Worm (Caenorhabditis elegans) whole organism, L1 larva: Measurements from ENCODE around the gene pygl-1.
A peak's percentile ranks its signal among the peaks of the same experiment; 100 is the strongest.

Source experiments
- C34B4.2 ChIP-seq: sonication (generic microtip); optimal IDR thresholded peaks from 2 replicates; lab custom pipeline; 2017; ENCODE audit warnings: mild to moderate bottlenecking, missing genetic modification characterization, missing compliant biosample characterization
- F16B12.6 ChIP-seq: fragments of 150-350 bp; optimal IDR thresholded peaks from 2 replicates; lab custom pipeline; 2014; ENCODE audit warnings: missing biosample characterization, missing genetic modification characterization
- Y116A8C.19 ChIP-seq: sonication (generic microtip); optimal IDR thresholded peaks from 2 replicates; lab custom pipeline; 2016; ENCODE audit warnings: missing compliant biosample characterization, missing genetic modification characterization, borderline replicate concordance
- aha-1 ChIP-seq: fragments of 150-350 bp; optimal IDR thresholded peaks from 2 replicates; lab custom pipeline; 2014; ENCODE audit warnings: missing biosample characterization, missing genetic modification characterization
- alr-1 ChIP-seq: fragments of 200-800 bp; sonication (Bioruptor generic); optimal IDR thresholded peaks from 2 replicates; lab custom pipeline; 2018; ENCODE audit warnings: borderline replicate concordance, mild to moderate bottlenecking, missing genetic modification characterization, missing compliant biosample characterization
- aly-2 ChIP-seq: fragments of 150-350 bp; optimal IDR thresholded peaks from 2 replicates; lab custom pipeline; 2014; ENCODE audit warnings: missing biosample characterization, missing genetic modification characterization
- blmp-1 ChIP-seq: fragments of 150-350 bp; optimal IDR thresholded peaks from 2 replicates; lab custom pipeline; 2014; ENCODE audit warnings: missing biosample characterization, missing genetic modification characterization
- ceh-88 ChIP-seq: fragments of 200-800 bp; sonication (Bioruptor generic); IDR thresholded peaks from 2 replicates; pipeline ENCODE4 v1.3.6; 2022; ENCODE audit warnings: missing genetic modification characterization, missing compliant biosample characterization
- dpl-1 ChIP-seq, 3 experiments: fragments of 150-350 bp in 2 of 3; sonication (generic microtip) in 1 of 3; optimal IDR thresholded peaks; 2 replicates each; lab custom pipeline; 2014 to 2017; ENCODE audit warnings: missing biosample characterization in 3 of 3, missing genetic modification characterization in 3 of 3, missing genetic modification reagents in 3 of 3
- dsc-1 ChIP-seq: sonication (generic microtip); optimal IDR thresholded peaks from 2 replicates; lab custom pipeline; 2016; ENCODE audit warnings: mild to moderate bottlenecking, missing genetic modification characterization, missing compliant biosample characterization
- efl-1 ChIP-seq, 4 experiments: fragments of 150-350 bp; optimal IDR thresholded peaks in 3 of 4; peaks in 1 of 4; 1 replicate in 1 of 4; 2 replicates in 3 of 4; lab custom pipeline; 2014; ENCODE audit warnings: missing biosample characterization in 2 of 4, missing genetic modification characterization in 2 of 4, missing genetic modification reagents in 2 of 4
- efl-3 ChIP-seq: fragments of 200-800 bp; sonication (Bioruptor generic); optimal IDR thresholded peaks from 2 replicates; lab custom pipeline; 2018; ENCODE audit warnings: mild to moderate bottlenecking, missing genetic modification characterization, missing compliant biosample characterization
- egl-27 ChIP-seq, 2 experiments: fragments of 150-350 bp in 1 of 2; sonication (generic microtip); optimal IDR thresholded peaks; 3 replicates each; lab custom pipeline; 2017 to 2018; ENCODE audit warnings: missing biosample characterization in 2 of 2, missing genetic modification characterization in 2 of 2, missing genetic modification reagents in 2 of 2
- elt-2 ChIP-seq: sonication (generic microtip); optimal IDR thresholded peaks from 2 replicates; lab custom pipeline; 2016; ENCODE audit warnings: missing genetic modification characterization, mild to moderate bottlenecking, inconsistent platforms, missing compliant biosample characterization, missing genetic modification reagents
- elt-3 ChIP-seq, 6 experiments: fragments of 150-350 bp in 1 of 6; sonication (generic microtip); optimal IDR thresholded peaks; 2 replicates each; lab custom pipeline; 2017 to 2018; ENCODE audit warnings: missing biosample characterization in 6 of 6, missing genetic modification characterization in 6 of 6, inconsistent platforms in 1 of 6
- ets-5 ChIP-seq: fragments of 200-800 bp; sonication (Bioruptor generic); IDR thresholded peaks from 2 replicates; pipeline ENCODE4 v1.3.6; 2022; ENCODE audit warnings: missing genetic modification characterization, missing compliant biosample characterization
- fkh-10 ChIP-seq: sonication (generic microtip); optimal IDR thresholded peaks from 2 replicates; lab custom pipeline; 2017; ENCODE audit warnings: missing biosample characterization, missing genetic modification reagents, missing genetic modification characterization
- fkh-8 ChIP-seq: sonication (generic microtip); optimal IDR thresholded peaks from 2 replicates; lab custom pipeline; 2016; ENCODE audit warnings: mild to moderate bottlenecking, missing genetic modification characterization, missing compliant biosample characterization
- grh-1 ChIP-seq: fragments of 200-800 bp; sonication (Bioruptor generic); IDR thresholded peaks from 2 replicates; pipeline ENCODE4 v1.3.6; 2022; ENCODE audit warnings: missing genetic modification reagents, missing genetic modification characterization, missing compliant biosample characterization
- hlh-17 ChIP-seq: fragments of 200-800 bp; sonication (Bioruptor generic); optimal IDR thresholded peaks from 2 replicates; lab custom pipeline; 2018; ENCODE audit warnings: missing genetic modification characterization, mild to moderate bottlenecking, missing compliant biosample characterization, moderate library complexity, borderline replicate concordance
- hlh-4 ChIP-seq: sonication (generic microtip); optimal IDR thresholded peaks from 2 replicates; lab custom pipeline; 2016; ENCODE audit warnings: mild to moderate bottlenecking, missing genetic modification characterization, missing compliant biosample characterization
- irx-1 ChIP-seq: sonication (generic microtip); optimal IDR thresholded peaks from 2 replicates; lab custom pipeline; 2016; ENCODE audit warnings: missing genetic modification characterization, missing compliant biosample characterization
- isw-1 ChIP-seq: fragments of 200-800 bp; sonication (Bioruptor generic); IDR thresholded peaks from 2 replicates; pipeline ENCODE4 v1.3.6; 2022; ENCODE audit warnings: missing genetic modification characterization, missing compliant biosample characterization
- jun-1 ChIP-seq: fragments of 150-350 bp; optimal IDR thresholded peaks from 2 replicates; lab custom pipeline; 2014; ENCODE audit warnings: missing biosample characterization, missing genetic modification reagents, missing genetic modification characterization
- lin-13 ChIP-seq: fragments of 150-350 bp; optimal IDR thresholded peaks from 2 replicates; lab custom pipeline; 2014; ENCODE audit warnings: missing biosample characterization, missing genetic modification reagents, missing genetic modification characterization
- lin-14 ChIP-seq: fragments of 200-800 bp; sonication (Bioruptor generic); optimal IDR thresholded peaks from 2 replicates; lab custom pipeline; 2018; ENCODE audit warnings: mild to moderate bottlenecking, missing genetic modification characterization, moderate library complexity, missing compliant biosample characterization
- lin-35 ChIP-seq, 2 experiments: fragments of 150-350 bp; optimal IDR thresholded peaks; 2 replicates each; lab custom pipeline; 2014; ENCODE audit warnings: missing biosample characterization in 2 of 2, missing genetic modification characterization in 2 of 2, missing genetic modification reagents in 2 of 2
- lsy-2 ChIP-seq, 2 experiments: fragments of 150-350 bp; optimal IDR thresholded peaks; 2 replicates each; lab custom pipeline; 2014; ENCODE audit warnings: missing biosample characterization in 2 of 2, missing genetic modification characterization in 2 of 2
- mab-9 ChIP-seq: fragments of 200-800 bp; sonication (Bioruptor generic); IDR thresholded peaks from 2 replicates; pipeline ENCODE4 v1.3.6; 2022; ENCODE audit warnings: missing genetic modification reagents, missing genetic modification characterization, missing compliant biosample characterization
- mep-1 ChIP-seq: fragments of 150-350 bp; optimal IDR thresholded peaks from 2 replicates; lab custom pipeline; 2014; ENCODE audit warnings: missing biosample characterization, missing genetic modification characterization
- nhr-19 ChIP-seq: fragments of 200-800 bp; sonication (Bioruptor generic); conservative IDR thresholded peaks from 2 replicates; pipeline ENCODE4 v1.3.6; 2022; ENCODE audit warnings: missing genetic modification characterization, missing compliant biosample characterization
- nhr-20 ChIP-seq: sonication (generic microtip); optimal IDR thresholded peaks from 2 replicates; lab custom pipeline; 2016; ENCODE audit warnings: mild to moderate bottlenecking, missing genetic modification characterization, missing compliant biosample characterization
- nhr-237 ChIP-seq: fragments of 150-350 bp; optimal IDR thresholded peaks from 2 replicates; lab custom pipeline; 2014; ENCODE audit warnings: missing biosample characterization, missing genetic modification characterization
- nhr-28 ChIP-seq: fragments of 150-350 bp; optimal IDR thresholded peaks from 2 replicates; lab custom pipeline; 2014; ENCODE audit warnings: missing biosample characterization, missing genetic modification characterization
- nhr-77 ChIP-seq: fragments of 150-350 bp; optimal IDR thresholded peaks from 2 replicates; lab custom pipeline; 2014; ENCODE audit warnings: missing biosample characterization, missing genetic modification characterization
- nhr-85 ChIP-seq: sonication (generic microtip); peaks from one replicate; lab custom pipeline; 2016; ENCODE audit warnings: missing genetic modification characterization, inconsistent platforms, missing compliant biosample characterization
- pag-3 ChIP-seq: sonication (generic microtip); optimal IDR thresholded peaks from 2 replicates; lab custom pipeline; 2017; ENCODE audit warnings: missing genetic modification characterization, mild to moderate bottlenecking, missing compliant biosample characterization, antibody characterized with exemption, borderline replicate concordance; ENCODE audit not compliant: insufficient read depth
- skn-1 ChIP-seq: fragments of 150-350 bp; optimal IDR thresholded peaks from 2 replicates; lab custom pipeline; 2014; ENCODE audit warnings: missing biosample characterization, missing genetic modification characterization
- snpc-4 ChIP-seq: fragments of 150-350 bp; optimal IDR thresholded peaks from 2 replicates; lab custom pipeline; 2014; ENCODE audit warnings: missing biosample characterization, missing genetic modification characterization
- snu-23 ChIP-seq: sonication (generic microtip); optimal IDR thresholded peaks from 2 replicates; lab custom pipeline; 2016; ENCODE audit warnings: missing genetic modification characterization, missing compliant biosample characterization
- sox-4 ChIP-seq: sonication (generic microtip); optimal IDR thresholded peaks from 2 replicates; lab custom pipeline; 2016; ENCODE audit warnings: missing genetic modification characterization, missing compliant biosample characterization
- sptf-1 ChIP-seq: fragments of 150-350 bp; optimal IDR thresholded peaks from 2 replicates; lab custom pipeline; 2014; ENCODE audit warnings: missing biosample characterization, missing genetic modification characterization
- sup-37 ChIP-seq: fragments of 200-800 bp; sonication (Bioruptor generic); optimal IDR thresholded peaks from 2 replicates; lab custom pipeline; 2018; ENCODE audit warnings: mild to moderate bottlenecking, missing genetic modification characterization, missing compliant biosample characterization
- tbx-2 ChIP-seq: sonication (generic microtip); optimal IDR thresholded peaks from 2 replicates; lab custom pipeline; 2016; ENCODE audit warnings: missing genetic modification characterization, missing compliant biosample characterization
- tlp-1 ChIP-seq: fragments of 150-350 bp; optimal IDR thresholded peaks from 2 replicates; lab custom pipeline; 2014; ENCODE audit warnings: missing biosample characterization, missing genetic modification characterization
- unc-130 ChIP-seq: fragments of 150-350 bp; optimal IDR thresholded peaks from 2 replicates; lab custom pipeline; 2017; ENCODE audit warnings: missing biosample characterization, missing genetic modification characterization, inconsistent platforms
- unc-30 ChIP-seq: sonication (generic microtip); optimal IDR thresholded peaks from 2 replicates; lab custom pipeline; 2017; ENCODE audit warnings: missing biosample characterization, missing genetic modification characterization
- unc-98 ChIP-seq: fragments of 200-800 bp; sonication (Bioruptor generic); IDR thresholded peaks from 2 replicates; pipeline ENCODE4 v1.3.6; 2022; ENCODE audit warnings: missing genetic modification characterization, missing compliant biosample characterization
- zag-1 ChIP-seq: fragments of 150-350 bp; optimal IDR thresholded peaks from 2 replicates; lab custom pipeline; 2014; ENCODE audit warnings: missing biosample characterization, missing genetic modification characterization
- zip-4 ChIP-seq: fragments of 200-800 bp; sonication (Bioruptor generic); optimal IDR thresholded peaks from 2 replicates; lab custom pipeline; 2018; ENCODE audit warnings: mild to moderate bottlenecking, missing genetic modification characterization, moderate library complexity, missing compliant biosample characterization

The pygl-1 gene

DNA sequence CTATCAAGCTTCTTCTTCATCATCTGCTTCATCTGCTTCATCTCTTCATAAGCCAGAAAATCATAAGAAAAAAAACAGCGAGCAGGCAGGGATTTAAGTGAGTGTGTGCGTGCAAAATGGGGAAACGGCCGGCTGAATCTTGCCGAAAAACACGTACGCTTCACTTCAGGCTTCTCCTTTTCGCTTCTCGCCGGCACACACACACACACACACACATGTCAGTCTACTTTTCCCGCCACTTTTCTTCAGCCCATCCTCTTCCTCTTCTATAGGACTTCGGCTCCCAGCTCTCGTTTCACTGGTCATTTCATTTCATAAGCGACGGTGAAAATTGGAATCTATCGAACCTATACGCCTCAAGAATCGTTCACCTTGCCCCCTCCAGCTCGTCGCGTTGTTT lies 425 bp downstream of the pygl-1 start:
- TF ChIP-seq zip-4 (GFP tag; lab: Kevin White, UChicago), result no peak
- TF ChIP-seq snpc-4, result no peak
- TF ChIP-seq elt-3 (tag; optimal IDR thresholded peaks at IDR 0.05; lab: Kevin White, UChicago), result no peak
- peak; percentile 29 for TF ChIP-seq lin-14 (GFP tag; lab: Kevin White, UChicago)
- no peak for TF ChIP-seq nhr-85 (tag; lab: Kevin White, UChicago)
- no peak for TF ChIP-seq sox-4 (tag; lab: Kevin White, UChicago)
- TF ChIP-seq unc-130, result no peak
- TF ChIP-seq dpl-1 (GFP tag; optimal IDR thresholded peaks at IDR 0.05; lab: Kevin White, UChicago), result peak in 1 of 3 experiments; percentile 11
- no peak for TF ChIP-seq tlp-1 (tag; lab: Kevin White, UChicago)
- no peak for TF ChIP-seq nhr-237 (tag; lab: Kevin White, UChicago)
- no peak for TF ChIP-seq pag-3
- no peak for TF ChIP-seq aha-1
- TF ChIP-seq aly-2 (tag; lab: Kevin White, UChicago), result no peak
- peak; percentile 27 for TF ChIP-seq fkh-8 (tag; lab: Kevin White, UChicago)
- TF ChIP-seq F16B12.6, result no peak
- TF ChIP-seq dsc-1 (tag; lab: Kevin White, UChicago), result peak; percentile 6
- TF ChIP-seq fkh-10 (GFP tag; lab: Kevin White, UChicago), result no peak
- no peak for TF ChIP-seq tbx-2
- no peak for TF ChIP-seq unc-98
- TF ChIP-seq irx-1 (tag; lab: Kevin White, UChicago), result no peak
- TF ChIP-seq jun-1 (tag; lab: Kevin White, UChicago), result no peak
- TF ChIP-seq lin-13 (GFP tag; lab: Kevin White, UChicago), result no peak
- no peak for TF ChIP-seq ets-5 (GFP tag; lab: Robert Waterston, UW)
- no peak for TF ChIP-seq blmp-1 (tag; lab: Kevin White, UChicago)
- TF ChIP-seq unc-30 (tag; lab: Kevin White, UChicago), result no peak
- no peak for TF ChIP-seq efl-1 (optimal IDR thresholded peaks at IDR 0.05; lab: Kevin White, UChicago)
- peak in 1 of 2 experiments; percentile 88 for TF ChIP-seq efl-1 (GFP tag; optimal IDR thresholded peaks at IDR 0.05 in 1 of 2; lab: Kevin White, UChicago)
- TF ChIP-seq, all 84 proteins: peak for 5

DNA sequence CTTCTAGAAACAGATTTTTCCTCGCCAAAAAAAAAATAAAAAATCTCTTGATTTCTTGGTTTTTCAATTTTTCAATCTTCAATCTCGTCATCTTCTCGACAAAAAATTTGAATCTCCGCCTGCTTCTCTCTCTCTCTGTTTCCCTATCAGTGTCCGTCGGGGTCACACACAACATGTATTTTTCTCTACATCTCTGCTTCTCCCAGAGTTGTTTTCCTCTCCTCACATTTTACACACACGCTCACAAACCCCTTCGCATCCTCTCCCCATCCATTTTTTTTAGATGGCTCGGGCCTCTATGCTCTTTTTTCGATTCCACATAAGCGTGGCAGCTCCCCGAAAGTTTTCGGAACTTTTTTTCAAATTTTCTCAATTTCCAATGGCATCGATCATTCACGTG lies 972 bp downstream of the pygl-1 start:
- TF ChIP-seq elt-2 (tag; lab: Kevin White, UChicago) (no peak), hlh-4 (tag; lab: Kevin White, UChicago) (no peak), grh-1 (GFP tag; lab: Robert Waterston, UW) (no peak), hlh-17 (GFP tag; lab: Kevin White, UChicago) (no peak), nhr-19 (GFP tag; lab: Robert Waterston, UW) (peak; percentile 29; the same call in 1 of the 2 replicates), C34B4.2 (tag; lab: Kevin White, UChicago) (no peak), unc-130 (peak; percentile 16), efl-1 (optimal IDR thresholded peaks at IDR 0.05; lab: Kevin White, UChicago) (peak; percentile 46 to 68), efl-1 (GFP tag; optimal IDR thresholded peaks at IDR 0.05 in 1 of 2; lab: Kevin White, UChicago) (peak; percentile 82 to 96), lin-13 (GFP tag; lab: Kevin White, UChicago) (no peak), Y116A8C.19 (tag; lab: Kevin White, UChicago) (no peak), zip-4 (GFP tag; lab: Kevin White, UChicago) (no peak), skn-1 (peak; percentile 27), tbx-2 (peak; percentile 23), F16B12.6 (no peak), snu-23 (GFP tag; lab: Kevin White, UChicago) (peak; percentile 68), efl-3 (GFP tag; lab: Kevin White, UChicago) (no peak), sptf-1 (tag; lab: Kevin White, UChicago) (no peak), lsy-2 (tag; optimal IDR thresholded peaks at IDR 0.05; lab: Kevin White, UChicago) (peak; percentile 42 to 64), sup-37 (no peak), zag-1 (no peak), nhr-77 (tag; lab: Kevin White, UChicago) (peak; percentile 25), ceh-88 (no peak), mep-1 (peak; percentile 61), isw-1 (no peak), nhr-28 (tag; lab: Kevin White, UChicago) (no peak), snpc-4 (no peak), nhr-20 (tag; lab: Kevin White, UChicago) (peak; percentile 67), lin-35 (GFP tag; optimal IDR thresholded peaks at IDR 0.05; lab: Kevin White, UChicago) (peak; percentile 73 to 86), blmp-1 (tag; lab: Kevin White, UChicago) (no peak), egl-27 (tag; optimal IDR thresholded peaks at IDR 0.05; lab: Kevin White, UChicago) (no peak), alr-1 (no peak), mab-9 (GFP tag; lab: Robert Waterston, UW) (no peak), sox-4 (tag; lab: Kevin White, UChicago) (no peak)
